Worm (Caenorhabditis elegans) whole organism, young adult: ENCODE results near the gene F55C9.6.

Source experiments
- F57A8.1 ChIP-seq: fragments of 200-800 bp; sonication (Bioruptor generic); optimal IDR thresholded peaks from 2 replicates; lab custom pipeline; 2018; ENCODE audit warnings: mild to moderate bottlenecking, missing genetic modification characterization, moderate library complexity, missing compliant biosample characterization
- dpl-1 ChIP-seq: fragments of 150-350 bp; optimal IDR thresholded peaks from 2 replicates; lab custom pipeline; 2014; ENCODE audit warnings: missing biosample characterization, missing genetic modification reagents, missing genetic modification characterization
- lin-40 ChIP-seq: sonication (generic microtip); optimal IDR thresholded peaks from 2 replicates; lab custom pipeline; 2016; ENCODE audit warnings: missing genetic modification characterization, mild to moderate bottlenecking, missing compliant biosample characterization, missing genotype, missing genetic modification reagents
- nhr-179 ChIP-seq: sonication (generic microtip); optimal IDR thresholded peaks from 2 replicates; lab custom pipeline; 2016; ENCODE audit warnings: mild to moderate bottlenecking, missing genetic modification characterization, missing compliant biosample characterization
- nhr-90 ChIP-seq: sonication (generic microtip); optimal IDR thresholded peaks from 2 replicates; lab custom pipeline; 2016; ENCODE audit warnings: missing genotype, mild to moderate bottlenecking, missing genetic modification characterization, missing compliant biosample characterization
- unc-62 ChIP-seq: fragments of 150-350 bp; optimal IDR thresholded peaks from 2 replicates; lab custom pipeline; 2014; ENCODE audit warnings: missing biosample characterization, missing genetic modification reagents, missing genetic modification characterization

- TF ChIP-seq lin-40 (tag; lab: Kevin White, UChicago) (no peak), F57A8.1 (GFP tag; lab: Kevin White, UChicago) (no peak), nhr-90 (tag; lab: Kevin White, UChicago) (no peak), dpl-1 (no peak), unc-62 (GFP tag; lab: Kevin White, UChicago) (no peak), nhr-179 (tag; lab: Kevin White, UChicago) (no peak)
Observed at ce11 chrV:19279888-19280287, 16.7 kb downstream of the F55C9.6 start, which contains the start of gene F21D9.8.
